Fruit fly (Drosophila melanogaster): Measurements from ENCODE around the gene CG6661.

The CG6661 gene

dm6 chr3L:14004963-14005458 lies 29.6 kb upstream of the CG6661 start (continued):
- TF ChIP-seq chinmo (GFP tag; IDR thresholded peaks at IDR 0.05; ENCODE audit: partially characterized antibody) (peak; percentile 100), CG10979 (tag; optimal IDR thresholded peaks at IDR 0.05) (peak; percentile 92), grn (GFP tag; optimal IDR thresholded peaks at IDR 0.05) (no peak), pb (GFP tag; optimal IDR thresholded peaks at IDR 0.05) (peak; percentile 90), ap (GFP tag; IDR thresholded peaks at IDR 0.05) (peak; percentile 95), CG8281 (tag; optimal IDR thresholded peaks at IDR 0.05) (peak; percentile 85), CG12391 (tag; optimal IDR thresholded peaks at IDR 0.05) (peak; percentile 94), zfh2 (GFP tag; optimal IDR thresholded peaks at IDR 0.05) (peak; percentile 94), CG17802 (tag; optimal IDR thresholded peaks at IDR 0.05) (peak; percentile 81), Aef1 (GFP tag; IDR thresholded peaks at IDR 0.05) (peak; percentile 98), CG6791 (GFP tag; IDR thresholded peaks at IDR 0.05; ENCODE audit: partially characterized antibody) (no peak), CHES-1-like (GFP tag; optimal IDR thresholded peaks at IDR 0.05) (peak; percentile 97), E2f1 (GFP tag; IDR thresholded peaks at IDR 0.05) (peak; percentile 89), dati (GFP tag; IDR thresholded peaks at IDR 0.05) (peak; percentile 88), Deaf1 (tag; optimal IDR thresholded peaks at IDR 0.05) (peak; percentile 73), ERR (GFP tag; optimal IDR thresholded peaks at IDR 0.05) (peak; percentile 94), CG8089 (GFP tag; optimal IDR thresholded peaks at IDR 0.05) (peak; percentile 91), Blimp-1 (GFP tag; optimal IDR thresholded peaks at IDR 0.05) (peak; percentile 94), CG32767 (GFP tag; IDR thresholded peaks at IDR 0.05) (peak; percentile 93), kay (GFP tag; optimal IDR thresholded peaks at IDR 0.05) (peak; percentile 91), bcd (GFP tag; optimal IDR thresholded peaks at IDR 0.05) (peak; percentile 95), CG1602 (GFP tag; optimal IDR thresholded peaks at IDR 0.05) (peak; percentile 93), Sox102F (GFP tag; optimal IDR thresholded peaks at IDR 0.05) (peak; percentile 98), Ssrp (tag; optimal IDR thresholded peaks at IDR 0.05) (peak; percentile 94), zen (tag; optimal IDR thresholded peaks at IDR 0.05) (peak; percentile 87), Chrac-16 (GFP tag; optimal IDR thresholded peaks at IDR 0.05) (peak; percentile 94), Max (GFP tag; optimal IDR thresholded peaks at IDR 0.05) (peak; percentile 92), CG8944 (GFP tag; optimal IDR thresholded peaks at IDR 0.05) (peak; percentile 96), CG10321 (GFP tag; IDR thresholded peaks at IDR 0.05) (peak; percentile 86), Spps (tag; optimal IDR thresholded peaks at IDR 0.05) (peak; percentile 58), dysf (GFP tag; IDR thresholded peaks at IDR 0.05) (peak; percentile 95), unpg (GFP tag; optimal IDR thresholded peaks at IDR 0.05) (peak; percentile 96), bbx (GFP tag; IDR thresholded peaks at IDR 0.05; ENCODE audit: partially characterized antibody) (peak; percentile 35; the same call in 1 of the 2 replicates)

- TF ChIP-seq Med (GFP tag), result peak; percentile 32
- TF ChIP-seq bbx (GFP tag; IDR thresholded peaks at IDR 0.05; ENCODE audit: partially characterized antibody), result 0 out of 2 replicates have a peak, but pooled peaks have one; percentile 8
- no peak for TF ChIP-seq CG8388 (GFP tag; optimal IDR thresholded peaks at IDR 0.05)
- TF ChIP-seq CG13296 (GFP tag; optimal IDR thresholded peaks at IDR 0.05), result no peak
- no peak for TF ChIP-seq Adf1 (GFP tag; IDR thresholded peaks at IDR 0.05)
- no peak for TF ChIP-seq CG1233 (GFP tag; optimal IDR thresholded peaks at IDR 0.05)
- 0 out of 3 replicates have a peak, but pooled peaks have one; percentile 19 for TF ChIP-seq zfh1 (GFP tag; IDR thresholded peaks at IDR 0.05)
- no peak for TF ChIP-seq ken (GFP tag; IDR thresholded peaks at IDR 0.05)
- no peak for TF ChIP-seq CG31365 (tag; optimal IDR thresholded peaks at IDR 0.05)
- no peak for TF ChIP-seq CG30020 (tag; optimal IDR thresholded peaks at IDR 0.05)
- no peak for TF ChIP-seq Lpt (GFP tag; optimal IDR thresholded peaks at IDR 0.05)
- no peak for TF ChIP-seq CG6272 (GFP tag; IDR thresholded peaks at IDR 0.05)
- TF ChIP-seq yki (optimal IDR thresholded peaks at IDR 0.05), result no peak
- no peak for TF ChIP-seq CG34224 (GFP tag; IDR thresholded peaks at IDR 0.05; ENCODE audit: partially characterized antibody)
- peak; percentile 57 for TF ChIP-seq CG17385 (GFP tag; optimal IDR thresholded peaks at IDR 0.05)
- no peak for TF ChIP-seq Lhr (GFP tag; optimal IDR thresholded peaks at IDR 0.05)
- TF ChIP-seq Sox102F (GFP tag; optimal IDR thresholded peaks at IDR 0.05), result no peak
- TF ChIP-seq CG4424 (GFP tag; optimal IDR thresholded peaks at IDR 0.05), result no peak
- no peak for TF ChIP-seq CG3163 (GFP tag; optimal IDR thresholded peaks at IDR 0.05)
These were observed 28.8 kb upstream of the CG6661 start for dm6 chr3L:14005627-14006287.
